Worm (Caenorhabditis elegans) whole organism, L2 larva: ENCODE results near the gene nas-4.
A peak's percentile ranks its signal among the peaks of the same experiment; 100 is the strongest.

Source experiments
- C34F6.9 ChIP-seq: fragments of 150-350 bp; optimal IDR thresholded peaks from 2 replicates; lab custom pipeline; 2014; ENCODE audit warnings: missing biosample characterization, missing genetic modification characterization
- F13H6.1 ChIP-seq: sonication (generic microtip); optimal IDR thresholded peaks from 2 replicates; lab custom pipeline; 2016; ENCODE audit warnings: missing genetic modification characterization, missing compliant biosample characterization
- R02D3.7 ChIP-seq: fragments of 150-350 bp; optimal IDR thresholded peaks from 2 replicates; lab custom pipeline; 2014; ENCODE audit warnings: missing biosample characterization, missing genetic modification characterization
- Y55F3AM.14 ChIP-seq: fragments of 200-800 bp; sonication (Bioruptor generic); optimal IDR thresholded peaks from 2 replicates; lab custom pipeline; 2018; ENCODE audit warnings: mild to moderate bottlenecking, missing genetic modification characterization, missing compliant biosample characterization
- ZK546.5 ChIP-seq: sonication (generic microtip); optimal IDR thresholded peaks from 2 replicates; lab custom pipeline; 2017; ENCODE audit warnings: missing biosample characterization, missing genetic modification characterization
- alr-1 ChIP-seq: fragments of 150-350 bp; optimal IDR thresholded peaks from 2 replicates; lab custom pipeline; 2014; ENCODE audit warnings: missing biosample characterization, missing genetic modification characterization
- aly-2 ChIP-seq: fragments of 150-350 bp; optimal IDR thresholded peaks from 2 replicates; lab custom pipeline; 2014; ENCODE audit warnings: missing biosample characterization, missing genetic modification characterization
- ama-1 ChIP-seq: fragments of 150-350 bp; optimal IDR thresholded peaks from 2 replicates; lab custom pipeline; 2018; ENCODE audit warnings: inconsistent platforms
- blmp-1 ChIP-seq: sonication (generic microtip); optimal IDR thresholded peaks from 2 replicates; lab custom pipeline; 2017; ENCODE audit warnings: missing genetic modification characterization, mild to moderate bottlenecking, missing compliant biosample characterization, antibody characterized with exemption, moderate library complexity; ENCODE audit not compliant: insufficient read depth
- ceh-16 ChIP-seq: fragments of 150-350 bp; optimal IDR thresholded peaks from 2 replicates; lab custom pipeline; 2014; ENCODE audit warnings: missing biosample characterization, missing genetic modification characterization
- ceh-82 ChIP-seq: fragments of 150-350 bp; optimal IDR thresholded peaks from 2 replicates; lab custom pipeline; 2014; ENCODE audit warnings: missing biosample characterization, missing genetic modification characterization
- crh-2 ChIP-seq: sonication (generic microtip); optimal IDR thresholded peaks from 2 replicates; lab custom pipeline; 2017; ENCODE audit warnings: missing biosample characterization, missing genetic modification characterization
- dmd-4 ChIP-seq: sonication (generic microtip); optimal IDR thresholded peaks from 2 replicates; lab custom pipeline; 2017; ENCODE audit warnings: missing biosample characterization, missing genetic modification characterization
- egl-27 ChIP-seq: sonication (generic microtip); optimal IDR thresholded peaks from 3 replicates; lab custom pipeline; 2017; ENCODE audit warnings: missing biosample characterization, missing genetic modification reagents, missing genetic modification characterization
- elt-1 ChIP-seq: fragments of 150-350 bp; optimal IDR thresholded peaks from 2 replicates; lab custom pipeline; 2014; ENCODE audit warnings: missing biosample characterization, missing genetic modification characterization
- elt-3 ChIP-seq: sonication (generic microtip); optimal IDR thresholded peaks from 2 replicates; lab custom pipeline; 2017; ENCODE audit warnings: missing biosample characterization, missing genetic modification characterization
- fos-1 ChIP-seq: fragments of 150-350 bp; optimal IDR thresholded peaks from 2 replicates; lab custom pipeline; 2014; ENCODE audit warnings: missing biosample characterization, missing genetic modification characterization
- gmeb-1 ChIP-seq: fragments of 150-350 bp; optimal IDR thresholded peaks from 2 replicates; lab custom pipeline; 2014; ENCODE audit warnings: missing biosample characterization, missing genetic modification characterization
- lin-11 ChIP-seq: fragments of 150-350 bp; sonication (generic microtip); optimal IDR thresholded peaks from 2 replicates; lab custom pipeline; 2014; ENCODE audit warnings: missing biosample characterization, missing genetic modification characterization, inconsistent platforms, mixed read lengths
- lin-13 ChIP-seq: fragments of 150-350 bp; optimal IDR thresholded peaks from 2 replicates; lab custom pipeline; 2014; ENCODE audit warnings: missing biosample characterization, missing genetic modification reagents, missing genetic modification characterization
- lin-39 ChIP-seq: fragments of 150-350 bp; optimal IDR thresholded peaks from 2 replicates; lab custom pipeline; 2014; ENCODE audit warnings: missing biosample characterization, missing genetic modification reagents, missing genetic modification characterization
- lsy-2 ChIP-seq, 2 experiments: fragments of 150-350 bp in 1 of 2; sonication (generic microtip) in 1 of 2; optimal IDR thresholded peaks; 2 replicates each; lab custom pipeline; 2014 to 2017; ENCODE audit warnings: missing biosample characterization in 2 of 2, missing genetic modification characterization in 2 of 2
- mab-5 ChIP-seq: fragments of 150-350 bp; optimal IDR thresholded peaks from 2 replicates; lab custom pipeline; 2014; ENCODE audit warnings: missing biosample characterization, missing genetic modification characterization
- mbf-1 ChIP-seq: sonication (generic microtip); optimal IDR thresholded peaks from 2 replicates; lab custom pipeline; 2017; ENCODE audit warnings: missing biosample characterization, missing genetic modification characterization
- mdl-1 ChIP-seq, 2 experiments: fragments of 150-350 bp in 1 of 2; sonication (generic microtip) in 1 of 2; optimal IDR thresholded peaks; 2 replicates each; lab custom pipeline; 2017; ENCODE audit warnings: missing biosample characterization in 2 of 2, missing genetic modification characterization in 2 of 2
- nhr-10 ChIP-seq: sonication (generic microtip); optimal IDR thresholded peaks from 2 replicates; lab custom pipeline; 2017; ENCODE audit warnings: missing biosample characterization, missing genetic modification characterization
- nhr-11 ChIP-seq: fragments of 150-350 bp; optimal IDR thresholded peaks from 2 replicates; lab custom pipeline; 2014; ENCODE audit warnings: missing biosample characterization, missing genetic modification characterization
- nhr-12 ChIP-seq: fragments of 150-350 bp; optimal IDR thresholded peaks from 2 replicates; lab custom pipeline; 2014; ENCODE audit warnings: missing biosample characterization, missing genetic modification characterization
- nhr-129 ChIP-seq: fragments of 150-350 bp; optimal IDR thresholded peaks from 2 replicates; lab custom pipeline; 2014; ENCODE audit warnings: missing biosample characterization, missing genetic modification characterization
- nhr-21 ChIP-seq: fragments of 150-350 bp; optimal IDR thresholded peaks from 2 replicates; lab custom pipeline; 2014; ENCODE audit warnings: missing biosample characterization, missing genetic modification characterization
- nhr-23 ChIP-seq: fragments of 150-350 bp; optimal IDR thresholded peaks from 2 replicates; lab custom pipeline; 2014; ENCODE audit warnings: missing biosample characterization, missing genetic modification reagents, missing genetic modification characterization
- nhr-237 ChIP-seq: fragments of 150-350 bp; optimal IDR thresholded peaks from 2 replicates; lab custom pipeline; 2014; ENCODE audit warnings: missing biosample characterization, missing genetic modification characterization
- nhr-25 ChIP-seq: fragments of 150-350 bp; sonication (generic microtip); optimal IDR thresholded peaks from 3 replicates; lab custom pipeline; 2014; ENCODE audit warnings: missing biosample characterization, missing genetic modification characterization
- nhr-6 ChIP-seq: fragments of 150-350 bp; optimal IDR thresholded peaks from 2 replicates; lab custom pipeline; 2014; ENCODE audit warnings: missing biosample characterization, missing genetic modification characterization
- nhr-77 ChIP-seq: fragments of 150-350 bp; optimal IDR thresholded peaks from 2 replicates; lab custom pipeline; 2014; ENCODE audit warnings: missing biosample characterization, missing genetic modification characterization
- peb-1 ChIP-seq: fragments of 150-350 bp; optimal IDR thresholded peaks from 2 replicates; lab custom pipeline; 2014; ENCODE audit warnings: missing biosample characterization, missing genetic modification characterization
- sem-4 ChIP-seq: fragments of 150-350 bp; optimal IDR thresholded peaks from 2 replicates; lab custom pipeline; 2014; ENCODE audit warnings: missing biosample characterization, missing genetic modification reagents, missing genetic modification characterization
- skn-1 ChIP-seq: sonication (generic microtip); optimal IDR thresholded peaks from 2 replicates; lab custom pipeline; 2017; ENCODE audit warnings: missing biosample characterization, missing genetic modification characterization
- sma-3 ChIP-seq: sonication (generic microtip); optimal IDR thresholded peaks from 2 replicates; lab custom pipeline; 2016; ENCODE audit warnings: missing genetic modification reagents, missing genetic modification characterization, missing compliant biosample characterization
- sma-9 ChIP-seq, 2 experiments: fragments of 150-350 bp in 1 of 2; sonication (generic microtip) in 1 of 2; optimal IDR thresholded peaks; 2 replicates each; lab custom pipeline; 2014 to 2016; ENCODE audit warnings: missing genetic modification characterization in 2 of 2, mild to moderate bottlenecking in 1 of 2, missing biosample characterization in 1 of 2, missing compliant biosample characterization in 1 of 2, missing genetic modification reagents in 1 of 2, moderate library complexity in 1 of 2
- snpc-4 ChIP-seq: fragments of 150-350 bp; optimal IDR thresholded peaks from 2 replicates; lab custom pipeline; 2014; ENCODE audit warnings: missing biosample characterization, missing genetic modification characterization
- unc-39 ChIP-seq: fragments of 150-350 bp; optimal IDR thresholded peaks from 2 replicates; lab custom pipeline; 2014; ENCODE audit warnings: missing biosample characterization, missing genetic modification characterization
- unc-55 ChIP-seq: fragments of 150-350 bp; sonication (generic microtip); optimal IDR thresholded peaks from 3 replicates; lab custom pipeline; 2014; ENCODE audit warnings: missing biosample characterization, missing genetic modification reagents, missing genetic modification characterization
- unc-62 ChIP-seq: fragments of 150-350 bp; optimal IDR thresholded peaks from 2 replicates; lab custom pipeline; 2014; ENCODE audit warnings: missing biosample characterization, missing genetic modification reagents, missing genetic modification characterization
- zag-1 ChIP-seq: fragments of 150-350 bp; optimal IDR thresholded peaks from 2 replicates; lab custom pipeline; 2014; ENCODE audit warnings: missing biosample characterization, missing genetic modification characterization
- ztf-1 ChIP-seq: fragments of 200-800 bp; sonication (Bioruptor generic); conservative IDR thresholded peaks from 2 replicates; pipeline ENCODE4 v1.3.6; 2022; ENCODE audit warnings: missing genetic modification characterization, missing compliant biosample characterization
- ztf-11 ChIP-seq: sonication (generic microtip); optimal IDR thresholded peaks from 2 replicates; lab custom pipeline; 2017; ENCODE audit warnings: missing biosample characterization, missing genetic modification characterization
- ztf-4 ChIP-seq: fragments of 150-350 bp; optimal IDR thresholded peaks from 2 replicates; lab custom pipeline; 2014; ENCODE audit warnings: missing biosample characterization, missing genetic modification characterization

The nas-4 gene

ce11 chrIII:6447521-6447920 lies 32.1 kb upstream of the nas-4 start:
- TF ChIP-seq ceh-16 (tag; lab: Kevin White, UChicago) (no peak), egl-27 (tag; lab: Kevin White, UChicago) (no peak), mab-5 (tag; lab: Kevin White, UChicago) (no peak), blmp-1 (peak; percentile 48), unc-62 (GFP tag; lab: Kevin White, UChicago) (peak; percentile 3), ztf-1 (GFP tag; lab: Robert Waterston, UW) (no peak), nhr-77 (tag; lab: Kevin White, UChicago) (no peak), alr-1 (tag; lab: Kevin White, UChicago) (no peak), ztf-4 (tag; lab: Kevin White, UChicago) (no peak), elt-3 (no peak), unc-55 (GFP tag; lab: Kevin White, UChicago) (no peak), nhr-21 (tag; lab: Kevin White, UChicago) (peak; percentile 76), sma-9 (GFP tag; optimal IDR thresholded peaks at IDR 0.05; lab: Kevin White, UChicago) (peak; percentile 76), sma-9 (tag; optimal IDR thresholded peaks at IDR 0.05; lab: Kevin White, UChicago) (no peak), peb-1 (no peak), ceh-82 (no peak), sma-3 (GFP tag; lab: Kevin White, UChicago) (peak; percentile 75), sem-4 (tag; lab: Kevin White, UChicago) (no peak), nhr-129 (tag; lab: Kevin White, UChicago) (peak; percentile 71), ama-1 (lab: Kevin White, UChicago) (no peak), mbf-1 (tag; lab: Kevin White, UChicago) (no peak), snpc-4 (no peak), zag-1 (tag; lab: Kevin White, UChicago) (no peak), nhr-25 (tag; lab: Kevin White, UChicago) (peak; percentile 73), R02D3.7 (no peak), mdl-1 (tag; optimal IDR thresholded peaks at IDR 0.05; lab: Kevin White, UChicago) (peak; percentile 49 to 65), lsy-2 (tag; optimal IDR thresholded peaks at IDR 0.05; lab: Kevin White, UChicago) (peak in 1 of 2 experiments; percentile 67), C34F6.9 (tag; lab: Kevin White, UChicago) (peak; percentile 43), ZK546.5 (no peak), elt-1 (tag; lab: Kevin White, UChicago) (no peak), dmd-4 (tag; lab: Kevin White, UChicago) (no peak), nhr-6 (tag; lab: Kevin White, UChicago) (no peak), ztf-11 (no peak), fos-1 (peak; percentile 71), nhr-11 (no peak), nhr-10 (tag; lab: Kevin White, UChicago) (no peak), lin-39 (tag; lab: Kevin White, UChicago) (no peak), gmeb-1 (tag; lab: Kevin White, UChicago) (peak; percentile 41), skn-1 (no peak), lin-11 (tag; lab: Kevin White, UChicago) (no peak), crh-2 (tag; lab: Kevin White, UChicago) (peak; percentile 84), F13H6.1 (tag; lab: Kevin White, UChicago) (peak; percentile 55), nhr-12 (tag; lab: Kevin White, UChicago) (no peak), aly-2 (tag; lab: Kevin White, UChicago) (no peak), nhr-23 (tag; lab: Kevin White, UChicago) (no peak), unc-39 (tag; lab: Kevin White, UChicago) (no peak), Y55F3AM.14 (GFP tag; lab: Kevin White, UChicago) (no peak), lin-13 (GFP tag; lab: Kevin White, UChicago) (peak; percentile 22), nhr-237 (tag; lab: Kevin White, UChicago) (no peak)
